Fruit fly (Drosophila melanogaster): ENCODE results near the gene CG10587.

dm6 chr3L:21009405-21010120 is 47.2 kb upstream of the CG10587 start:
- no peak for TF ChIP-seq cnc (optimal IDR thresholded peaks at IDR 0.05)
- TF ChIP-seq tj (GFP tag; optimal IDR thresholded peaks at IDR 0.05), result peak; percentile 69
- TF ChIP-seq Mnt (GFP tag; optimal IDR thresholded peaks at IDR 0.05), result no peak
- no peak for TF ChIP-seq ovo (GFP tag; optimal IDR thresholded peaks at IDR 0.05)
- no peak for TF ChIP-seq CG12768 (GFP tag; optimal IDR thresholded peaks at IDR 0.05)
- no peak for TF ChIP-seq Clk (GFP tag; optimal IDR thresholded peaks at IDR 0.05)
- no peak for TF ChIP-seq bab1 (GFP tag; optimal IDR thresholded peaks at IDR 0.05)
- TF ChIP-seq CG11617 (GFP tag; optimal IDR thresholded peaks at IDR 0.05), result no peak
- no peak for TF ChIP-seq kay (GFP tag; ENCODE audit: borderline replicate concordance)
- peak; percentile 16 for TF ChIP-seq CG14711 (tag; optimal IDR thresholded peaks at IDR 0.05)
- no peak for TF ChIP-seq pad (GFP tag; optimal IDR thresholded peaks at IDR 0.05)
- no peak for TF ChIP-seq Hr96 (GFP tag; optimal IDR thresholded peaks at IDR 0.05)
